Worm (Caenorhabditis elegans): ENCODE results near the gene xnd-1.
A peak's percentile ranks its signal among the peaks of the same experiment; 100 is the strongest.

xnd-1 gene

ce11 chrIII:5615675-5616074 lies 11.4 kb downstream of the xnd-1 start:
- TF ChIP-seq W03F9.2 (tag; optimal IDR thresholded peaks at IDR 0.05) (no peak), dao-5 (tag; optimal IDR thresholded peaks at IDR 0.05) (no peak), him-1 (tag; optimal IDR thresholded peaks at IDR 0.05) (no peak)

- TF ChIP-seq W03F9.2 (tag; optimal IDR thresholded peaks at IDR 0.05) (no peak), him-1 (tag; optimal IDR thresholded peaks at IDR 0.05) (no peak), dao-5 (tag; optimal IDR thresholded peaks at IDR 0.05) (no peak)
These were observed 15.9 kb downstream of the xnd-1 start for ce11 chrIII:5620186-5620585.

ce11 chrIII:5621236-5621635 lies 17.0 kb downstream of the xnd-1 start:
- TF ChIP-seq W03F9.2 (tag; optimal IDR thresholded peaks at IDR 0.05) = peak; percentile 35
- TF ChIP-seq him-1 (tag; optimal IDR thresholded peaks at IDR 0.05) = peak; percentile 57
- TF ChIP-seq dao-5 (tag; optimal IDR thresholded peaks at IDR 0.05) = no peak

ce11 chrIII:5622232-5623009 lies 18.2 kb downstream of the xnd-1 start:
- no peak for TF ChIP-seq dao-5 (tag; optimal IDR thresholded peaks at IDR 0.05)
- no peak for TF ChIP-seq W03F9.2 (tag; optimal IDR thresholded peaks at IDR 0.05)
- TF ChIP-seq him-1 (tag; optimal IDR thresholded peaks at IDR 0.05) = no peak

- no peak for TF ChIP-seq dao-5 (tag; optimal IDR thresholded peaks at IDR 0.05)
- TF ChIP-seq him-1 (tag; optimal IDR thresholded peaks at IDR 0.05) = no peak
- TF ChIP-seq W03F9.2 (tag; optimal IDR thresholded peaks at IDR 0.05) = no peak
These were observed 19.2 kb downstream of the xnd-1 start for ce11 chrIII:5623418-5623817.

ce11 chrIII:5624835-5625234 lies 20.6 kb downstream of the xnd-1 start, which contains the start of gene daf-4:
Gene daf-4, plus strand, starts transcription at chrIII:5625135.
- TF ChIP-seq W03F9.2 (tag; optimal IDR thresholded peaks at IDR 0.05) = no peak
- TF ChIP-seq him-1 (tag; optimal IDR thresholded peaks at IDR 0.05) = no peak
- no peak for TF ChIP-seq dao-5 (tag; optimal IDR thresholded peaks at IDR 0.05)

- no peak for TF ChIP-seq him-1 (tag; optimal IDR thresholded peaks at IDR 0.05)
- no peak for TF ChIP-seq dao-5 (tag; optimal IDR thresholded peaks at IDR 0.05)
- TF ChIP-seq W03F9.2 (tag; optimal IDR thresholded peaks at IDR 0.05) = no peak
These were observed 25.0 kb downstream of the xnd-1 start for ce11 chrIII:5629225-5629624.

- TF ChIP-seq W03F9.2 (tag; optimal IDR thresholded peaks at IDR 0.05) (no peak), dao-5 (tag; optimal IDR thresholded peaks at IDR 0.05) (no peak), him-1 (tag; optimal IDR thresholded peaks at IDR 0.05) (no peak)
These were observed 26.1 kb downstream of the xnd-1 start for ce11 chrIII:5630350-5630749.

ce11 chrIII:5632426-5632976 lies 28.2 kb downstream of the xnd-1 start:
- no peak for TF ChIP-seq him-1 (tag; optimal IDR thresholded peaks at IDR 0.05)
- no peak for TF ChIP-seq W03F9.2 (tag; optimal IDR thresholded peaks at IDR 0.05)
- TF ChIP-seq dao-5 (tag; optimal IDR thresholded peaks at IDR 0.05) = no peak

ce11 chrIII:5634509-5634908 lies 30.2 kb downstream of the xnd-1 start:
- no peak for TF ChIP-seq him-1 (tag; optimal IDR thresholded peaks at IDR 0.05)
- no peak for TF ChIP-seq dao-5 (tag; optimal IDR thresholded peaks at IDR 0.05)
- TF ChIP-seq W03F9.2 (tag; optimal IDR thresholded peaks at IDR 0.05) = no peak

- no peak for TF ChIP-seq W03F9.2 (tag; optimal IDR thresholded peaks at IDR 0.05)
- no peak for TF ChIP-seq him-1 (tag; optimal IDR thresholded peaks at IDR 0.05)
- no peak for TF ChIP-seq dao-5 (tag; optimal IDR thresholded peaks at IDR 0.05)
These were observed 30.9 kb downstream of the xnd-1 start, which contains the start of gene ckk-1 for ce11 chrIII:5635179-5635578. Gene ckk-1, plus strand, starts transcription at chrIII:5635479.

ce11 chrIII:5639893-5640292 lies 35.6 kb downstream of the xnd-1 start:
- no peak for TF ChIP-seq W03F9.2 (tag; optimal IDR thresholded peaks at IDR 0.05)
- TF ChIP-seq him-1 (tag; optimal IDR thresholded peaks at IDR 0.05) = no peak
- TF ChIP-seq dao-5 (tag; optimal IDR thresholded peaks at IDR 0.05) = no peak

- no peak for TF ChIP-seq W03F9.2 (tag; optimal IDR thresholded peaks at IDR 0.05)
- TF ChIP-seq dao-5 (tag; optimal IDR thresholded peaks at IDR 0.05) = no peak
- TF ChIP-seq him-1 (tag; optimal IDR thresholded peaks at IDR 0.05) = no peak
These were observed 38.4 kb downstream of the xnd-1 start for ce11 chrIII:5642692-5643091.

- TF ChIP-seq W03F9.2 (tag; optimal IDR thresholded peaks at IDR 0.05) (peak; percentile 20), dao-5 (tag; optimal IDR thresholded peaks at IDR 0.05) (no peak), him-1 (tag; optimal IDR thresholded peaks at IDR 0.05) (no peak)
These were observed 49.4 kb downstream of the xnd-1 start for ce11 chrIII:5653692-5654105.
